Fruit fly (Drosophila melanogaster) whole organism, embryonic: Measurements from ENCODE around the gene Shal.

Experiments used
- Atf3 ChIP-seq: fragments of 200-800 bp; sonication (Bioruptor generic); optimal IDR thresholded peaks from 3 replicates; lab custom pipeline; 2016; ENCODE audit warnings: missing biosample characterization, missing genetic modification characterization
- B-H1 ChIP-seq: fragments of 200-800 bp; sonication (Bioruptor generic); IDR thresholded peaks from 3 replicates; pipeline ENCODE4 v1.3.6; 2022; ENCODE audit warnings: missing biosample characterization, missing genetic modification characterization
- Bgb ChIP-seq: fragments of 200-800 bp; sonication (Bioruptor generic); IDR thresholded peaks from 2 replicates; pipeline ENCODE4 v1.3.6; 2022; ENCODE audit warnings: missing biosample characterization, missing genetic modification characterization; ENCODE audit not compliant: partially characterized antibody
- CG10267 ChIP-seq: fragments of 200-800 bp; sonication (Bioruptor generic); optimal IDR thresholded peaks from 2 replicates; lab custom pipeline; 2018; ENCODE audit warnings: missing biosample characterization, mild to moderate bottlenecking, missing genetic modification characterization, moderate library complexity
- CG10321 ChIP-seq: fragments of 200-800 bp; sonication (Bioruptor generic); IDR thresholded peaks from 2 replicates; pipeline ENCODE4 v1.3.6; 2022; ENCODE audit warnings: missing biosample characterization, missing genetic modification characterization
- CG15269 ChIP-seq: fragments of 200-800 bp; sonication (Bioruptor generic); optimal IDR thresholded peaks from 2 replicates; lab custom pipeline; 2018; ENCODE audit warnings: missing biosample characterization, mild to moderate bottlenecking, missing genetic modification characterization, moderate library complexity
- CG16779 ChIP-seq: fragments of 200-800 bp; sonication (Bioruptor generic); IDR thresholded peaks from 2 replicates; pipeline ENCODE4 v1.3.6; 2022; ENCODE audit warnings: missing biosample characterization, missing genetic modification characterization
- CG17359 ChIP-seq: fragments of 200-800 bp; sonication (Bioruptor generic); optimal IDR thresholded peaks from 3 replicates; lab custom pipeline; 2018; ENCODE audit warnings: missing biosample characterization, mild to moderate bottlenecking, missing genetic modification characterization, moderate library complexity
- CG1832 ChIP-seq: fragments of 200-800 bp; sonication (Bioruptor generic); optimal IDR thresholded peaks from 2 replicates; lab custom pipeline; 2017; ENCODE audit warnings: missing biosample characterization, mild to moderate bottlenecking, missing genetic modification characterization, inconsistent platforms
- CG2678 ChIP-seq: fragments of 200-800 bp; sonication (Bioruptor generic); optimal IDR thresholded peaks from 3 replicates; lab custom pipeline; 2019; ENCODE audit warnings: missing biosample characterization, mild to moderate bottlenecking, missing genetic modification characterization, moderate library complexity
- CG30020 ChIP-seq: fragments of 200-800 bp; optimal IDR thresholded peaks from 2 replicates; lab custom pipeline; 2019; ENCODE audit warnings: missing biosample characterization, mild to moderate bottlenecking, missing genetic modification characterization, moderate library complexity
- CG3163 ChIP-seq: fragments of 200-800 bp; sonication (Bioruptor generic); optimal IDR thresholded peaks from 3 replicates; lab custom pipeline; 2016; ENCODE audit warnings: missing biosample characterization, missing genetic modification characterization
- CG4404 ChIP-seq: fragments of 200-800 bp; sonication (Bioruptor generic); IDR thresholded peaks from 2 replicates; pipeline ENCODE4 v1.3.6; 2022; ENCODE audit warnings: missing biosample characterization, missing genetic modification characterization
- CG4854 ChIP-seq: fragments of 200-800 bp; sonication (Bioruptor generic); optimal IDR thresholded peaks from 2 replicates; lab custom pipeline; 2016; ENCODE audit warnings: missing biosample characterization, missing genetic modification characterization, inconsistent platforms
- CG5953 ChIP-seq: fragments of 200-800 bp; sonication (Bioruptor generic); IDR thresholded peaks from 2 replicates; pipeline ENCODE4 v1.3.6; 2022; ENCODE audit warnings: missing biosample characterization, missing genetic modification characterization
- CG6654 ChIP-seq: fragments of 200-800 bp; sonication (Bioruptor generic); optimal IDR thresholded peaks from 2 replicates; lab custom pipeline; 2017; ENCODE audit warnings: missing biosample characterization, mild to moderate bottlenecking, missing genetic modification characterization
- CG8359 ChIP-seq: fragments of 200-800 bp; sonication (Bioruptor generic); optimal IDR thresholded peaks from 2 replicates; lab custom pipeline; 2017; ENCODE audit warnings: missing biosample characterization, mild to moderate bottlenecking, missing genetic modification characterization, borderline replicate concordance
- CG9215 ChIP-seq: fragments of 200-800 bp; sonication (Bioruptor generic); IDR thresholded peaks from 2 replicates; pipeline ENCODE4 v1.3.6; 2022; ENCODE audit warnings: missing biosample characterization, missing genetic modification characterization
- CG9932 ChIP-seq: fragments of 200-800 bp; sonication (Bioruptor generic); IDR thresholded peaks from 2 replicates; pipeline ENCODE4 v1.3.6; 2022; ENCODE audit warnings: missing biosample characterization, missing genetic modification characterization
- CoRest ChIP-seq: fragments of 200-800 bp; sonication (Bioruptor generic); optimal IDR thresholded peaks from 3 replicates; lab custom pipeline; 2018; ENCODE audit warnings: missing biosample characterization, mild to moderate bottlenecking, missing genetic modification characterization, moderate library complexity
- Hmr ChIP-seq: fragments of 200-800 bp; sonication (Bioruptor generic); optimal IDR thresholded peaks from 3 replicates; lab custom pipeline; 2017; ENCODE audit warnings: mild to moderate bottlenecking, missing biosample characterization, missing genetic modification reagents, missing genetic modification characterization
- Kr ChIP-seq: fragments of 200-800 bp; sonication (Bioruptor generic); optimal IDR thresholded peaks from 2 replicates; lab custom pipeline; 2017; ENCODE audit warnings: missing biosample characterization, mild to moderate bottlenecking, missing genetic modification characterization
- Lim3 ChIP-seq: fragments of 200-800 bp; sonication (Bioruptor generic); IDR thresholded peaks from 2 replicates; pipeline ENCODE4 v1.3.6; 2022; ENCODE audit warnings: missing biosample characterization, missing genetic modification characterization
- Mad ChIP-seq: fragments of 200-800 bp; sonication (Bioruptor generic); optimal IDR thresholded peaks from 2 replicates; lab custom pipeline; 2016; ENCODE audit warnings: missing biosample characterization, missing genetic modification characterization
- Meics ChIP-seq: fragments of 200-800 bp; sonication (Bioruptor generic); optimal IDR thresholded peaks from 2 replicates; lab custom pipeline; 2017; ENCODE audit warnings: missing biosample characterization, mild to moderate bottlenecking, missing genetic modification characterization
- NC2α ChIP-seq: fragments of 200-800 bp; sonication (Bioruptor generic); optimal IDR thresholded peaks from 2 replicates; lab custom pipeline; 2016; ENCODE audit warnings: missing biosample characterization, missing genetic modification characterization
- Nf-YA ChIP-seq: fragments of 200-800 bp; sonication (Bioruptor generic); IDR thresholded peaks from 2 replicates; pipeline ENCODE4 v1.3.6; 2022; ENCODE audit warnings: missing biosample characterization, missing genetic modification characterization
- Trl ChIP-seq, 3 experiments: fragments of >200 bp in 2 of 3; fragments of 200-800 bp in 1 of 3; sonication (Bioruptor generic) in 1 of 3; optimal IDR thresholded peaks; 2 replicates in 1 of 3; 3 replicates in 2 of 3; lab custom pipeline; 2016 to 2017; ENCODE audit warnings: missing biosample characterization in 1 of 3, missing genetic modification characterization in 1 of 3
- az2 ChIP-seq: fragments of 200-800 bp; sonication (Bioruptor generic); optimal IDR thresholded peaks from 3 replicates; lab custom pipeline; 2016; ENCODE audit warnings: missing biosample characterization, missing genetic modification characterization
- bowl ChIP-seq: fragments of 200-800 bp; sonication (Bioruptor generic); IDR thresholded peaks from 2 replicates; pipeline ENCODE4 v1.3.6; 2022; ENCODE audit warnings: missing biosample characterization, missing genetic modification characterization
- crp ChIP-seq, 2 experiments: fragments of 200-800 bp; sonication (Bioruptor generic); optimal IDR thresholded peaks; 2 replicates in 1 of 2; 3 replicates in 1 of 2; lab custom pipeline; 2017; ENCODE audit warnings: missing biosample characterization in 2 of 2, missing genetic modification characterization in 2 of 2, mild to moderate bottlenecking in 1 of 2, moderate library complexity in 1 of 2
- dm ChIP-seq: fragments of 200-800 bp; sonication (Bioruptor generic); optimal IDR thresholded peaks from 3 replicates; lab custom pipeline; 2016; ENCODE audit warnings: missing biosample characterization, missing genetic modification characterization
- insv ChIP-seq, 2 experiments: fragments of 200-800 bp; sonication (Bioruptor generic); optimal IDR thresholded peaks; 3 replicates each; lab custom pipeline; 2016 to 2018; ENCODE audit warnings: missing biosample characterization in 2 of 2, missing genetic modification characterization in 2 of 2
- mam ChIP-seq: fragments of 200-800 bp; sonication (Bioruptor generic); optimal IDR thresholded peaks from 3 replicates; lab custom pipeline; 2016; ENCODE audit warnings: missing biosample characterization, missing genetic modification characterization
- otp ChIP-seq: fragments of 200-800 bp; sonication (Bioruptor generic); IDR thresholded peaks from 3 replicates; pipeline ENCODE4, ENCODE4 v1.3.6; 2022; ENCODE audit warnings: missing biosample characterization, missing genetic modification characterization
- pb ChIP-seq: fragments of 200-800 bp; sonication (Bioruptor generic); optimal IDR thresholded peaks from 3 replicates; lab custom pipeline; 2016; ENCODE audit warnings: missing biosample characterization, missing genetic modification characterization
- pum ChIP-seq: fragments of 200-800 bp; sonication (Bioruptor generic); optimal IDR thresholded peaks from 2 replicates; lab custom pipeline; 2016; ENCODE audit warnings: missing biosample characterization, missing genetic modification characterization
- ssp ChIP-seq: fragments of 200-800 bp; sonication (Bioruptor generic); IDR thresholded peaks from 2 replicates; pipeline ENCODE4 v1.3.6; 2022; ENCODE audit warnings: missing biosample characterization, missing genetic modification characterization
- tll ChIP-seq, 2 experiments: fragments of 200-800 bp in 1 of 2; fragments of >200 bp in 1 of 2; sonication (Bioruptor generic) in 1 of 2; optimal IDR thresholded peaks; 2 replicates each; lab custom pipeline; 2017 to 2019; ENCODE audit warnings: missing biosample characterization in 2 of 2, missing genetic modification characterization in 2 of 2, mild to moderate bottlenecking in 1 of 2, moderate library complexity in 1 of 2
- toy ChIP-seq: fragments of 200-800 bp; sonication (Bioruptor generic); IDR thresholded peaks from 2 replicates; pipeline ENCODE4 v1.3.6; 2022; ENCODE audit warnings: missing biosample characterization, missing genetic modification characterization
- yki ChIP-seq: fragments of >200 bp; optimal IDR thresholded peaks from 3 replicates; lab custom pipeline; 2018

Gene Shal

dm6 chr3L:19544810-19545209, 39.6 kb downstream of the Shal start, which contains the start of the genes CG46435 and Rcd7:
CG46435 (plus strand) TSS chr3L:19545110.
Rcd7 (plus strand) TSS chr3L:19545110.
- no peak for TF ChIP-seq dm (GFP tag; lab: Kevin White, UChicago)
- no peak for TF ChIP-seq tll (GFP tag; optimal IDR thresholded peaks at IDR 0.05; lab: Kevin White, UChicago)
- no peak for TF ChIP-seq CG30020 (tag; lab: Kevin White, UChicago)
- no peak for TF ChIP-seq Bgb (GFP tag; lab: Robert Waterston, UW)
- no peak for TF ChIP-seq NC2α (GFP tag; lab: Kevin White, UChicago)
- TF ChIP-seq Hmr: no peak

DNA sequence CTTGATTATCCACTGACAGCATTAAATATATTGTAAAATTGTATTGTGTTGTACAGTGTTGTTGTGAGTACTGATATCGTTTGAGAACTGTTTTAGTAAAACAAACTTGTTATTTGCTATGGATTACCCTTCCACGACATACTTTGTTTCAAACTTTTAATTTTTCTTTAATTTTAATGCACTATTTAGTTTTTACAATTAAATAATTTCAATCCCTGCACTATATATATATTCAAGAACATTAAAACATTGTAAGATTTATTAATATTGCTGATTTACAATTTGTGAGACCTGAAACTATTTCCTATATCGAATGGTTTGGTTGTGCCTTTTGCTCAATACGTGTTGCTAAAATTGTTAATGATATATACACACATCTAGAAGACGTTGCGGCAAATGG, 40.3 kb downstream of the Shal start, which contains the start of the genes CG46434 and Dred:
TSS of gene CG46434 (minus strand) at position 101 of the 400 bp plus-strand sequence.
TSS of gene Dred (minus strand) at position 101 of the 400 bp plus-strand sequence.
- TF ChIP-seq CG15269 (tag; lab: Kevin White, UChicago) (no peak), B-H1 (GFP tag; lab: Robert Waterston, UW) (no peak), Nf-YA (GFP tag; lab: Robert Waterston, UW) (no peak), CG5953 (GFP tag; lab: Robert Waterston, UW) (no peak), CG2678 (tag; lab: Kevin White, UChicago) (no peak)

DNA sequence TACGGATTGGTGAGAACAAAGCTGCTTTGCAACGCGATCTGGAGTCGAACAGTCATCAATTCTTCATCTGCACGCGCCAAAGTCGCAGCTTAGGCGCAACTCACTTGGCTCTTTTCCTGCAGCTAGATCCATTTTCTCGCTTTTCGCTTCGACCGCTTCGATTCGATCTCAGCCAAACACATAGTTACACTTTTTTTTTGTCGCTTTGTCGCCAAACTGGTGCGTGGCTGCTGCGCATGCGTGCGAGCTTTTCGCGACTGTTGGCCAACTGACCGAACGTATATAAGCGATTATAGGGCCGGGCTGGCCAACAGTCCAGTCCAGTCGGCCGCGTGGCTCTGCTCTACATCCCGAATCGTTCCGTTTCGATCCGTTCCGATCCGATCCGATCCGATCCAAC, 51.9 kb downstream of the Shal start, which contains the start of gene Cpr76Bd:
TSS of gene Cpr76Bd (plus strand) at position 301 of the 400 bp plus-strand sequence.
- TF ChIP-seq CG10321 (GFP tag; lab: Robert Waterston, UW) (no peak), CG16779 (GFP tag; lab: Robert Waterston, UW) (0 out of 2 replicates have a peak, but pooled peaks have one; percentile 11)

dm6 chr3L:19528547-19528946, 55.8 kb downstream of the Shal start:
- TF ChIP-seq CG8359 (GFP tag; lab: Kevin White, UChicago) (peak; percentile 91), CG4404 (GFP tag; lab: Robert Waterston, UW) (0 out of 2 replicates have a peak, but pooled peaks have one; percentile 6), insv (GFP tag; optimal IDR thresholded peaks at IDR 0.05; lab: Kevin White, UChicago) (no peak)

DNA sequence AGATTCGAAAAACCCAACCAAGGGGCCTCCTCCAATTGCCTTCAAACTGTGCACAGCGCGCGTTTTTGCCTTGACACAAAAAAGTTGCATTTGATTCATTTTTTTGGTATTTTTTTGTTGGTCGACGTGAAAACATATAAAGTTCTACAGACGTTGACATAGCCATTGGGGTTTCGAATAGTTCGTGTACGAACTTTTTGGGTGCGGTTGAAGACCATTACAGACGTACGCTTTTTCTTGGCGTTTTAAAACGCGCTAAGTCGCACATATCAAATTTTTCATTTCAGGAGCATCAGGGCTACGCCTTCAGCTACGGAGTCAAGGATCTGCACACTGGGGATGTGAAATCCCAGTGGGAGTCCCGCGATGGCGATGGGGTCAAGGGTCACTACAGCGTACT, 58.6 kb downstream of the Shal start:
- TF ChIP-seq pb (GFP tag; lab: Kevin White, UChicago): no peak
- no peak for TF ChIP-seq bowl
- TF ChIP-seq CG6654 (GFP tag; lab: Kevin White, UChicago): peak; percentile 54
- TF ChIP-seq CG8359 (GFP tag; lab: Kevin White, UChicago): peak; percentile 96
- no peak for TF ChIP-seq yki (lab: Kevin White, UChicago)
- no peak for TF ChIP-seq Atf3 (GFP tag; lab: Kevin White, UChicago)
- no peak for TF ChIP-seq crp (GFP tag; optimal IDR thresholded peaks at IDR 0.05; lab: Kevin White, UChicago)
- TF ChIP-seq CG17359 (tag; lab: Kevin White, UChicago): no peak

DNA sequence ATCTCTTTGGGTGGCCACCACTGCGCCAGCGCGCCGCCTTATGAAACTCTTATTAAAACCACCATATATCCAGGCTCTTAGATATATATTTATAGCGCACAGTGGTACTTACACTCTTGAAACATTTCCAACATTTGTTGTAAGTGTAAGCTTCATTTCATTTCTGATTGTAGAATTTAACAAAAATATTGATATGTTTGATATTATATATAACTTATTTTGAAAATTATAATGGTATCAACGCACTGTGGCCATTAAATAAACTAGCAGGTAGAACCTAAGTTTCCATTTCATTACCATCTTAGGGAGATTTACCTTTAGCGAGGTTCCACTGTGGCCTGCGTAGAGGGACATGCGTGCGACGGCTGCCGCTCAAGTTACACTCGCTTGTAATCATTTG, 59.7 kb downstream of the Shal start:
- TF ChIP-seq CG4854 (no peak), pum (GFP tag; lab: Kevin White, UChicago) (no peak), Trl (optimal IDR thresholded peaks at IDR 0.05; lab: Kevin White, UChicago) (no peak), Trl (GFP tag; optimal IDR thresholded peaks at IDR 0.05; lab: Kevin White, UChicago) (no peak), Meics (GFP tag; lab: Kevin White, UChicago) (no peak), CG9932 (no peak), CG9215 (GFP tag; lab: Robert Waterston, UW) (no peak), ssp (no peak), CG3163 (GFP tag; lab: Kevin White, UChicago) (no peak), CG5953 (GFP tag; lab: Robert Waterston, UW) (no peak), Kr (GFP tag; lab: Kevin White, UChicago) (no peak), Mad (GFP tag; lab: Kevin White, UChicago) (no peak), otp (GFP tag; lab: Robert Waterston, UW) (no peak), CoRest (tag; lab: Kevin White, UChicago) (no peak), toy (GFP tag; lab: Robert Waterston, UW) (no peak), CG10267 (tag; lab: Kevin White, UChicago) (no peak), mam (GFP tag; lab: Kevin White, UChicago) (no peak), CG1832 (GFP tag; lab: Kevin White, UChicago) (no peak), Lim3 (no peak), az2 (GFP tag; lab: Kevin White, UChicago) (no peak)
